Fruit fly (Drosophila melanogaster) whole organism, embryonic: ENCODE results near the gene jdp.

Experiments used
- Ada2b ChIP-seq: fragments of 200-800 bp; sonication (Bioruptor generic); IDR thresholded peaks from 2 replicates; pipeline ENCODE4 v1.3.6; 2022; ENCODE audit warnings: missing biosample characterization, missing genetic modification characterization
- CG10209 ChIP-seq: fragments of 200-800 bp; sonication (Bioruptor generic); optimal IDR thresholded peaks from 3 replicates; lab custom pipeline; 2017; ENCODE audit warnings: missing biosample characterization, mild to moderate bottlenecking, missing genetic modification characterization, missing genetic modification reagents
- CG10543 ChIP-seq: fragments of 200-800 bp; sonication (Bioruptor generic); optimal IDR thresholded peaks from 3 replicates; lab custom pipeline; 2017; ENCODE audit warnings: missing biosample characterization, mild to moderate bottlenecking, missing genetic modification characterization, moderate library complexity
- CG12299 ChIP-seq: fragments of 200-800 bp; sonication (Bioruptor generic); optimal IDR thresholded peaks from 2 replicates; lab custom pipeline; 2018; ENCODE audit warnings: missing biosample characterization, mild to moderate bottlenecking, missing genetic modification characterization
- CG1233 ChIP-seq: fragments of 200-800 bp; sonication (Bioruptor generic); optimal IDR thresholded peaks from 4 replicates; lab custom pipeline; 2018; ENCODE audit warnings: missing biosample characterization, mild to moderate bottlenecking, missing genetic modification characterization
- CG14860 ChIP-seq: fragments of 200-800 bp; sonication (Bioruptor generic); IDR thresholded peaks from 3 replicates; pipeline ENCODE4 v1.3.6; 2022; ENCODE audit warnings: missing biosample characterization, missing genetic modification characterization; ENCODE audit not compliant: partially characterized antibody
- CG15073 ChIP-seq: fragments of 200-800 bp; sonication (Bioruptor generic); optimal IDR thresholded peaks from 2 replicates; lab custom pipeline; 2016; ENCODE audit warnings: missing biosample characterization, missing genetic modification characterization
- CG17361 ChIP-seq: fragments of 200-800 bp; sonication (Bioruptor generic); IDR thresholded peaks from 3 replicates; pipeline ENCODE4 v1.3.6; 2022; ENCODE audit warnings: missing biosample characterization, missing genetic modification characterization
- CG17568 ChIP-seq: fragments of 200-800 bp; sonication (Bioruptor generic); optimal IDR thresholded peaks from 2 replicates; lab custom pipeline; 2018; ENCODE audit warnings: missing biosample characterization, mild to moderate bottlenecking, missing genetic modification characterization, moderate library complexity
- CG2116 ChIP-seq: fragments of 200-800 bp; sonication (Bioruptor generic); optimal IDR thresholded peaks from 3 replicates; lab custom pipeline; 2018; ENCODE audit warnings: missing biosample characterization, mild to moderate bottlenecking, missing genetic modification characterization
- CG31365 ChIP-seq: fragments of 200-800 bp; sonication (Bioruptor generic); optimal IDR thresholded peaks from 2 replicates; lab custom pipeline; 2018; ENCODE audit warnings: missing biosample characterization, mild to moderate bottlenecking, missing genetic modification characterization
- CG32772 ChIP-seq: fragments of 200-800 bp; sonication (Bioruptor generic); IDR thresholded peaks from 2 replicates; pipeline ENCODE4 v1.3.6; 2022; ENCODE audit warnings: missing biosample characterization, missing genetic modification characterization
- CG33213 ChIP-seq: fragments of 200-800 bp; sonication (Bioruptor generic); optimal IDR thresholded peaks from 3 replicates; lab custom pipeline; 2016; ENCODE audit warnings: missing biosample characterization, missing genetic modification characterization
- CG42726 ChIP-seq: fragments of 200-800 bp; sonication (Bioruptor generic); IDR thresholded peaks from 2 replicates; pipeline ENCODE4 v1.3.6; 2022; ENCODE audit warnings: missing biosample characterization, missing genetic modification characterization; ENCODE audit not compliant: partially characterized antibody
- CG4820 ChIP-seq: fragments of 200-800 bp; sonication (Bioruptor generic); optimal IDR thresholded peaks from 3 replicates; lab custom pipeline; 2016; ENCODE audit warnings: missing biosample characterization, missing genetic modification characterization
- CG4854 ChIP-seq: fragments of 200-800 bp; sonication (Bioruptor generic); optimal IDR thresholded peaks from 2 replicates; lab custom pipeline; 2016; ENCODE audit warnings: missing biosample characterization, missing genetic modification characterization, inconsistent platforms
- CG5953 ChIP-seq: fragments of 200-800 bp; sonication (Bioruptor generic); IDR thresholded peaks from 2 replicates; pipeline ENCODE4 v1.3.6; 2022; ENCODE audit warnings: missing biosample characterization, missing genetic modification characterization
- CG6175 ChIP-seq: fragments of 200-800 bp; sonication (Bioruptor generic); IDR thresholded peaks from 3 replicates; pipeline ENCODE4 v1.3.6; 2022; ENCODE audit warnings: missing biosample characterization, missing genetic modification characterization
- CG6683 ChIP-seq: fragments of 200-800 bp; sonication (Bioruptor generic); optimal IDR thresholded peaks from 2 replicates; lab custom pipeline; 2017; ENCODE audit warnings: missing biosample characterization, mild to moderate bottlenecking, missing genetic modification characterization, missing genetic modification reagents
- CG8765 ChIP-seq: fragments of 200-800 bp; sonication (Bioruptor generic); IDR thresholded peaks from 2 replicates; pipeline ENCODE4 v1.3.6; 2022; ENCODE audit warnings: missing biosample characterization, missing genetic modification characterization
- CG9437 ChIP-seq: fragments of 200-800 bp; sonication (Bioruptor generic); optimal IDR thresholded peaks from 2 replicates; lab custom pipeline; 2018; ENCODE audit warnings: missing biosample characterization, mild to moderate bottlenecking, missing genetic modification characterization
- CG9727 ChIP-seq: fragments of 200-800 bp; sonication (Bioruptor generic); optimal IDR thresholded peaks from 3 replicates; lab custom pipeline; 2017; ENCODE audit warnings: missing biosample characterization, mild to moderate bottlenecking, missing genetic modification characterization
- CG9797 ChIP-seq: fragments of 200-800 bp; sonication (Bioruptor generic); optimal IDR thresholded peaks from 3 replicates; lab custom pipeline; 2018; ENCODE audit warnings: missing biosample characterization, mild to moderate bottlenecking, missing genetic modification characterization
- CG9817 ChIP-seq: fragments of 200-800 bp; sonication (Bioruptor generic); optimal IDR thresholded peaks from 2 replicates; lab custom pipeline; 2018; ENCODE audit warnings: missing biosample characterization, mild to moderate bottlenecking, missing genetic modification characterization, moderate library complexity
- Dfd ChIP-seq, 2 experiments: fragments of >200 bp; optimal IDR thresholded peaks; 2 replicates each; lab custom pipeline; 2017; ENCODE audit warnings: missing biosample characterization in 2 of 2, missing genetic modification characterization in 2 of 2
- Dp ChIP-seq: fragments of 200-800 bp; sonication (Bioruptor generic); optimal IDR thresholded peaks from 2 replicates; lab custom pipeline; 2018; ENCODE audit warnings: missing biosample characterization, mild to moderate bottlenecking, missing genetic modification characterization, moderate library complexity
- Hmx ChIP-seq: fragments of 200-800 bp; sonication (Bioruptor generic); optimal IDR thresholded peaks from 2 replicates; lab custom pipeline; 2016; ENCODE audit warnings: missing biosample characterization, missing genetic modification characterization
- Hsf ChIP-seq: fragments of 200-800 bp; sonication (Bioruptor generic); optimal IDR thresholded peaks from 3 replicates; lab custom pipeline; 2016; ENCODE audit warnings: missing biosample characterization, missing genetic modification characterization
- Meics ChIP-seq: fragments of 200-800 bp; sonication (Bioruptor generic); optimal IDR thresholded peaks from 2 replicates; lab custom pipeline; 2017; ENCODE audit warnings: missing biosample characterization, mild to moderate bottlenecking, missing genetic modification characterization
- Nf-YB ChIP-seq: fragments of 200-800 bp; sonication (Bioruptor generic); optimal IDR thresholded peaks from 3 replicates; lab custom pipeline; 2019; ENCODE audit warnings: missing biosample characterization, mild to moderate bottlenecking, missing genetic modification characterization, moderate library complexity
- Trl ChIP-seq, 3 experiments: fragments of >200 bp in 2 of 3; fragments of 200-800 bp in 1 of 3; sonication (Bioruptor generic) in 1 of 3; optimal IDR thresholded peaks; 2 replicates in 1 of 3; 3 replicates in 2 of 3; lab custom pipeline; 2016 to 2017; ENCODE audit warnings: missing biosample characterization in 1 of 3, missing genetic modification characterization in 1 of 3
- ab ChIP-seq: fragments of 200-800 bp; sonication (Bioruptor generic); optimal IDR thresholded peaks from 2 replicates; lab custom pipeline; 2016; ENCODE audit warnings: missing biosample characterization, missing genetic modification characterization
- ara ChIP-seq: fragments of 200-800 bp; sonication (Bioruptor generic); IDR thresholded peaks from 2 replicates; pipeline ENCODE4 v1.3.6; 2022; ENCODE audit warnings: missing biosample characterization, missing genetic modification characterization
- az2 ChIP-seq: fragments of 200-800 bp; sonication (Bioruptor generic); optimal IDR thresholded peaks from 3 replicates; lab custom pipeline; 2016; ENCODE audit warnings: missing biosample characterization, missing genetic modification characterization
- corto ChIP-seq: fragments of 200-800 bp; sonication (Bioruptor generic); optimal IDR thresholded peaks from 2 replicates; lab custom pipeline; 2016; ENCODE audit warnings: missing biosample characterization, mild to moderate bottlenecking, missing genetic modification characterization, moderate library complexity
- ewg ChIP-seq: fragments of 200-800 bp; sonication (Bioruptor generic); optimal IDR thresholded peaks from 3 replicates; lab custom pipeline; 2017; ENCODE audit warnings: mild to moderate bottlenecking, missing biosample characterization, missing genetic modification reagents, missing genetic modification characterization
- kay ChIP-seq: fragments of 200-800 bp; sonication (Bioruptor generic); optimal IDR thresholded peaks from 2 replicates; lab custom pipeline; 2016; ENCODE audit warnings: missing biosample characterization, missing genetic modification characterization
- nom ChIP-seq: fragments of 200-800 bp; sonication (Bioruptor generic); optimal IDR thresholded peaks from 2 replicates; lab custom pipeline; 2017; ENCODE audit warnings: missing biosample characterization, missing genetic modification characterization, mild to moderate bottlenecking, moderate library complexity, missing genetic modification reagents
- pho ChIP-seq: fragments of 200-800 bp; sonication (Bioruptor generic); optimal IDR thresholded peaks from 2 replicates; lab custom pipeline; 2016; ENCODE audit warnings: missing biosample characterization, missing genetic modification characterization
- rib ChIP-seq: fragments of 200-800 bp; sonication (Bioruptor generic); IDR thresholded peaks from 2 replicates; pipeline ENCODE4 v1.3.6; 2022; ENCODE audit warnings: missing biosample characterization, missing genetic modification characterization
- tap ChIP-seq: fragments of 200-800 bp; optimal IDR thresholded peaks from 3 replicates; lab custom pipeline; 2019; ENCODE audit warnings: missing biosample characterization, mild to moderate bottlenecking, missing genetic modification characterization, moderate library complexity
- tgo ChIP-seq: fragments of 200-800 bp; sonication (Bioruptor generic); IDR thresholded peaks from 3 replicates; pipeline ENCODE4 v1.3.6; 2022; ENCODE audit warnings: missing biosample characterization, missing genetic modification characterization
- ttk ChIP-seq: fragments of 200-800 bp; sonication (Bioruptor generic); IDR thresholded peaks from 2 replicates; pipeline ENCODE4 v2.1.2; 2022; ENCODE audit warnings: missing biosample characterization, missing genetic modification characterization

Gene jdp

DNA sequence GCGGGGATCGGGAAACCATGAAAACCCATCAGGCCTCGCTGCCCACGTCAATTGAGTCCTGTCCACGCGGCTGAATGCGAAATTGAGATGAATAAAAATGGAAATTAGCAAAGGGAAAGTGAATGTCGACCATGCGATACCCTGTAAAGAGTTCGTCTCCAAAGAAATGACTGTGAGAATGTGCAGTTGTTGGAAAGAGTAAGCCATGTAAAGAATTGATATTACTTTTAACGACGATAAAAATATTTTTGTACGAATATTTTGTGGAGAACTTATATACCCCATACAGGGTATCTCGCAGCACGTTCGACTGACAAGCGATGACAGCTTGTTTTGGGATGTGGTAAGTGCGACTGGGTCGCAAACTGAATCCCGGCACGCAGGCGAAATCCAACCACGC is 25.7 kb downstream of the jdp start (continued):
- TF ChIP-seq tgo (GFP tag; lab: Robert Waterston, UW) (peak; percentile 36; the same call in 1 of the 3 replicates), ttk (GFP tag; lab: Robert Waterston, UW) (peak; percentile 32; the same call in 1 of the 2 replicates), kay (GFP tag; lab: Kevin White, UChicago) (no peak), rib (GFP tag; lab: Robert Waterston, UW) (no peak), CG8765 (GFP tag; lab: Robert Waterston, UW) (peak; percentile 38; the same call in 1 of the 2 replicates), CG10209 (GFP tag; lab: Kevin White, UChicago) (peak; percentile 28), CG12299 (tag; lab: Kevin White, UChicago) (no peak), Meics (peak; percentile 1), Ada2b (peak; percentile 30; the same call in 1 of the 2 replicates), CG42726 (GFP tag; lab: Robert Waterston, UW) (no peak), CG14860 (GFP tag; lab: Robert Waterston, UW) (no peak), CG32772 (GFP tag; lab: Robert Waterston, UW) (peak; percentile 58), ewg (peak; percentile 9), tap (tag; lab: Kevin White, UChicago) (no peak), Trl (optimal IDR thresholded peaks at IDR 0.05; lab: Kevin White, UChicago) (no peak), Trl (GFP tag; optimal IDR thresholded peaks at IDR 0.05; lab: Kevin White, UChicago) (peak; percentile 26), CG4820 (GFP tag; lab: Kevin White, UChicago) (peak; percentile 33), CG5953 (GFP tag; lab: Robert Waterston, UW) (no peak), nom (GFP tag; lab: Kevin White, UChicago) (no peak), CG9437 (GFP tag; lab: Kevin White, UChicago) (no peak), Dfd (GFP tag; optimal IDR thresholded peaks at IDR 0.05; lab: Kevin White, UChicago) (no peak), CG17361 (GFP tag; lab: Robert Waterston, UW) (no peak), CG15073 (GFP tag; lab: Kevin White, UChicago) (no peak), CG1233 (GFP tag; lab: Kevin White, UChicago) (no peak), pho (GFP tag; lab: Kevin White, UChicago) (no peak), CG2116 (GFP tag; lab: Kevin White, UChicago) (no peak), CG6683 (no peak), CG9817 (tag; lab: Kevin White, UChicago) (peak; percentile 9), CG9727 (GFP tag; lab: Kevin White, UChicago) (peak; percentile 45), CG17568 (no peak), CG33213 (GFP tag; lab: Kevin White, UChicago) (no peak), ara (GFP tag; lab: Robert Waterston, UW) (peak; percentile 57), corto (GFP tag; lab: Kevin White, UChicago) (no peak), az2 (GFP tag; lab: Kevin White, UChicago) (peak; percentile 37), CG9797 (GFP tag; lab: Kevin White, UChicago) (no peak), Nf-YB (GFP tag; lab: Kevin White, UChicago) (no peak), CG6175 (GFP tag; lab: Robert Waterston, UW) (no peak), CG31365 (no peak), ab (no peak), CG10543 (GFP tag; lab: Kevin White, UChicago) (no peak), Dp (GFP tag; lab: Kevin White, UChicago) (no peak), Hsf (peak; percentile 47), CG4854 (GFP tag; lab: Kevin White, UChicago) (no peak), Hmx (no peak)
